Fruit fly (Drosophila melanogaster) whole organism, wandering third instar larva: ENCODE measurements around the gene CG9192.

Experiments used
- Abd-B ChIP-seq: fragments of >200 bp; optimal IDR thresholded peaks from 2 replicates; lab custom pipeline; 2017; ENCODE audit warnings: missing biosample characterization, missing genetic modification characterization
- HLH106 ChIP-seq: fragments of 200-800 bp; optimal IDR thresholded peaks from 3 replicates; lab custom pipeline; 2019; ENCODE audit warnings: missing biosample characterization, mild to moderate bottlenecking, missing genetic modification characterization, moderate library complexity
- Jra ChIP-seq: sonication (Bioruptor generic); optimal IDR thresholded peaks from 2 replicates; lab custom pipeline; 2016; ENCODE audit warnings: missing biosample characterization, missing genetic modification characterization
- Myc ChIP-seq: fragments of >200 bp; optimal IDR thresholded peaks from 2 replicates; lab custom pipeline; 2017
- N ChIP-seq: fragments of >200 bp; optimal IDR thresholded peaks from 2 replicates; lab custom pipeline; 2018; ENCODE audit warnings: missing biosample characterization, missing external identifiers, missing genetic modification characterization
- br ChIP-seq: fragments of 200-800 bp; sonication (Bioruptor generic); optimal IDR thresholded peaks from 2 replicates; lab custom pipeline; 2016; ENCODE audit warnings: missing biosample characterization, missing genetic modification characterization
- dsf ChIP-seq: sonication (Bioruptor generic); optimal IDR thresholded peaks from 2 replicates; lab custom pipeline; 2016; ENCODE audit warnings: missing biosample characterization, missing genetic modification characterization, borderline replicate concordance
- ey ChIP-seq: fragments of 200-800 bp; sonication (Bioruptor generic); optimal IDR thresholded peaks from 2 replicates; lab custom pipeline; 2016; ENCODE audit warnings: missing biosample characterization, missing genetic modification characterization
- h ChIP-seq: fragments of 200-800 bp; sonication (Bioruptor generic); optimal IDR thresholded peaks from 3 replicates; lab custom pipeline; 2016; ENCODE audit warnings: missing biosample characterization, mild to moderate bottlenecking, missing genetic modification characterization
- psq ChIP-seq: fragments of 200-800 bp; sonication (Bioruptor generic); optimal IDR thresholded peaks from 3 replicates; lab custom pipeline; 2017; ENCODE audit warnings: missing biosample characterization, mild to moderate bottlenecking, missing genetic modification characterization, moderate library complexity
- rgr ChIP-seq: fragments of 200-800 bp; sonication (Bioruptor generic); optimal IDR thresholded peaks from 3 replicates; lab custom pipeline; 2016; ENCODE audit warnings: missing biosample characterization, mild to moderate bottlenecking, missing genetic modification characterization
- sage ChIP-seq: fragments of 200-800 bp; sonication (Bioruptor generic); optimal IDR thresholded peaks from 2 replicates; lab custom pipeline; 2016; ENCODE audit warnings: missing biosample characterization, mild to moderate bottlenecking, missing genetic modification characterization
- sv ChIP-seq: fragments of 200-800 bp; sonication (Bioruptor generic); optimal IDR thresholded peaks from 3 replicates; lab custom pipeline; 2016; ENCODE audit warnings: missing biosample characterization, missing genetic modification characterization

DNA sequence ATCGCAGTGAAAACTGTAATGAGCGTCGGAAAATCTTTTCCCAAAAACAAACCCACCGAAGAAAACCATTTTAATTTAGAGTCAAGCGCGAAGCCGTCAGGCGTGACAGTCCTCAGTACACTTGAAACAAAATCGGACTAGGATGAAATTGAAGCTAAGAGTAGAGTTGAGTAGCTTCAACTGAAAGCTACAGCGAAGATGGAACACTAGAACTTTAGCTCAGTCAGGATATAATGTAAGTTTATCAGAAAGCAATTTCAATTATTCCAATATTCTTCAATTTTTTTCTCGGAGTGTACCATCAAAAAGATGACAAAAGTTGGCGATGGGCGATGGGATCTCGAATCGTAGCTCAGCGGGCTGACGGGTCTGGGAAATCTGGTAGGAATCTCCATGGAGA lies 21.7 kb downstream of the CG9192 start:
- no peak for TF ChIP-seq N
- TF ChIP-seq dsf = no peak
- no peak for TF ChIP-seq sv (GFP tag; lab: Kevin White, UChicago)
- no peak for TF ChIP-seq br (GFP tag; lab: Kevin White, UChicago)
- TF ChIP-seq Myc (lab: Kevin White, UChicago) = no peak
- TF ChIP-seq psq (GFP tag; lab: Kevin White, UChicago) = no peak
- TF ChIP-seq HLH106 = no peak
- no peak for TF ChIP-seq ey (GFP tag; lab: Kevin White, UChicago)
- TF ChIP-seq Abd-B (GFP tag; lab: Kevin White, UChicago) = no peak
- TF ChIP-seq h (GFP tag; lab: Kevin White, UChicago) = no peak
- TF ChIP-seq Jra (GFP tag; lab: Kevin White, UChicago) = no peak
- TF ChIP-seq sage (GFP tag; lab: Kevin White, UChicago) = no peak
- TF ChIP-seq rgr = no peak
